Fruit fly (Drosophila melanogaster): Measurements from ENCODE around the gene CG1394.

Gene CG1394

dm6 chrX:11149201-11149600 is 21.3 kb downstream of the CG1394 start, which contains the start of gene Lint-1 (continued):
- TF ChIP-seq CG31365 (tag; optimal IDR thresholded peaks at IDR 0.05) = no peak
- TF ChIP-seq wek (GFP tag; optimal IDR thresholded peaks at IDR 0.05) = no peak
- TF ChIP-seq vvl (GFP tag; IDR thresholded peaks at IDR 0.05) = peak; percentile 42; the same call in 1 of the 2 replicates
- TF ChIP-seq CG14860 (GFP tag; IDR thresholded peaks at IDR 0.05; ENCODE audit: partially characterized antibody) = no peak
- TF ChIP-seq bcd (GFP tag; optimal IDR thresholded peaks at IDR 0.05) = no peak
- peak; percentile 48 for TF ChIP-seq lilli (GFP tag; optimal IDR thresholded peaks at IDR 0.05)
- TF ChIP-seq en (GFP tag; optimal IDR thresholded peaks at IDR 0.05) = no peak
- no peak for TF ChIP-seq CG9437 (GFP tag; optimal IDR thresholded peaks at IDR 0.05)
- no peak for TF ChIP-seq NC2β (GFP tag; optimal IDR thresholded peaks at IDR 0.05)
- TF ChIP-seq CG15011 (GFP tag; optimal IDR thresholded peaks at IDR 0.05) = no peak
- TF ChIP-seq psq (GFP tag; optimal IDR thresholded peaks at IDR 0.05) = no peak
- no peak for TF ChIP-seq CG12659 (GFP tag; optimal IDR thresholded peaks at IDR 0.05)
- TF ChIP-seq gfzf (GFP tag; optimal IDR thresholded peaks at IDR 0.05) = peak; percentile 9
- no peak for TF ChIP-seq disco-r (GFP tag; optimal IDR thresholded peaks at IDR 0.05)
- TF ChIP-seq CG18599 (GFP tag; optimal IDR thresholded peaks at IDR 0.05) = no peak
- no peak for TF ChIP-seq cg (GFP tag; optimal IDR thresholded peaks at IDR 0.05)
- no peak for TF ChIP-seq fru (optimal IDR thresholded peaks at IDR 0.05)
- no peak for TF ChIP-seq stwl (tag; optimal IDR thresholded peaks at IDR 0.05)
- TF ChIP-seq CG11085 (GFP tag; IDR thresholded peaks at IDR 0.05) = no peak
- TF ChIP-seq ind (GFP tag; optimal IDR thresholded peaks at IDR 0.05) = peak; percentile 10
- no peak for TF ChIP-seq CG1233 (GFP tag; optimal IDR thresholded peaks at IDR 0.05)
- TF ChIP-seq maf-S (GFP tag; optimal IDR thresholded peaks at IDR 0.05) = no peak
- no peak for TF ChIP-seq CG3726 (GFP tag; IDR thresholded peaks at IDR 0.05)
- no peak for TF ChIP-seq pho (GFP tag; optimal IDR thresholded peaks at IDR 0.05)
- no peak for TF ChIP-seq CG15073 (GFP tag; optimal IDR thresholded peaks at IDR 0.05)
- no peak for TF ChIP-seq Dp (GFP tag; optimal IDR thresholded peaks at IDR 0.05)
- no peak for TF ChIP-seq CG6689 (GFP tag; IDR thresholded peaks at IDR 0.05)
- no peak for TF ChIP-seq emc (GFP tag; optimal IDR thresholded peaks at IDR 0.05)
- TF ChIP-seq NC2α (GFP tag; optimal IDR thresholded peaks at IDR 0.05) = no peak
- TF ChIP-seq cwo (GFP tag; optimal IDR thresholded peaks at IDR 0.05) = no peak
- TF ChIP-seq CG4707 (GFP tag; optimal IDR thresholded peaks at IDR 0.05) = no peak
- no peak for TF ChIP-seq al (GFP tag; IDR thresholded peaks at IDR 0.05)
- TF ChIP-seq Lhr (GFP tag; optimal IDR thresholded peaks at IDR 0.05) = no peak
- no peak for TF ChIP-seq Asciz (GFP tag; optimal IDR thresholded peaks at IDR 0.05)
- TF ChIP-seq CG17328 (GFP tag; IDR thresholded peaks at IDR 0.05) = no peak
- TF ChIP-seq ab (GFP tag; optimal IDR thresholded peaks at IDR 0.05) = no peak
- no peak for TF ChIP-seq Lpt (GFP tag; optimal IDR thresholded peaks at IDR 0.05)
- TF ChIP-seq lola (GFP tag; optimal IDR thresholded peaks at IDR 0.05) = no peak
- no peak for TF ChIP-seq bab2 (GFP tag; optimal IDR thresholded peaks at IDR 0.05)
- no peak for TF ChIP-seq Dip3 (GFP tag; optimal IDR thresholded peaks at IDR 0.05)
- TF ChIP-seq Fer1 (GFP tag; optimal IDR thresholded peaks at IDR 0.05) = no peak
- no peak for TF ChIP-seq Sox100B (GFP tag; optimal IDR thresholded peaks at IDR 0.05)
- TF ChIP-seq Eip74EF (GFP tag; optimal IDR thresholded peaks at IDR 0.05) = no peak
- TF ChIP-seq Nf-YB (GFP tag; optimal IDR thresholded peaks at IDR 0.05) = no peak
- TF ChIP-seq dimm (GFP tag; IDR thresholded peaks at IDR 0.05) = no peak
- no peak for TF ChIP-seq mirr (GFP tag; optimal IDR thresholded peaks at IDR 0.05)
- TF ChIP-seq B-H2 (GFP tag; optimal IDR thresholded peaks at IDR 0.05) = no peak
- TF ChIP-seq caup (GFP tag; optimal IDR thresholded peaks at IDR 0.05; ENCODE audit: severe bottlenecking) = no peak
- no peak for TF ChIP-seq HLHmδ (GFP tag; optimal IDR thresholded peaks at IDR 0.05)
- no peak for TF ChIP-seq Lim3 (GFP tag; IDR thresholded peaks at IDR 0.05)
- no peak for TF ChIP-seq CG6791 (GFP tag; IDR thresholded peaks at IDR 0.05; ENCODE audit: partially characterized antibody)
